Worm (Caenorhabditis elegans) whole organism, young adult: ENCODE results near the gene K04C2.8.
A peak's percentile ranks its signal among the peaks of the same experiment; 100 is the strongest.

ENCODE experiments used
- B0019.2 ChIP-seq: fragments of 200-800 bp; sonication (Bioruptor generic); conservative IDR thresholded peaks from 2 replicates; pipeline ENCODE4 v1.3.6; 2022; ENCODE audit warnings: missing genetic modification reagents, missing genetic modification characterization, missing compliant biosample characterization
- B0035.1 ChIP-seq: sonication (generic microtip); optimal IDR thresholded peaks from 2 replicates; lab custom pipeline; 2016; ENCODE audit warnings: missing genetic modification characterization, mild to moderate bottlenecking, missing compliant biosample characterization, missing genotype, missing genetic modification reagents
- B0336.3 ChIP-seq: fragments of 200-800 bp; sonication (Bioruptor generic); IDR thresholded peaks from 2 replicates; pipeline ENCODE4 v1.3.6; 2022; ENCODE audit warnings: missing genetic modification characterization, missing compliant biosample characterization
- F49E8.2 ChIP-seq: sonication (generic microtip); optimal IDR thresholded peaks from 3 replicates; lab custom pipeline; 2017; ENCODE audit warnings: missing genetic modification characterization, mild to moderate bottlenecking, missing compliant biosample characterization, antibody characterized with exemption, moderate library complexity; ENCODE audit not compliant: insufficient read depth
- F52B5.7 ChIP-seq: sonication (generic microtip); optimal IDR thresholded peaks from 2 replicates; lab custom pipeline; 2016; ENCODE audit warnings: mild to moderate bottlenecking, missing genetic modification characterization, missing compliant biosample characterization
- F57A8.1 ChIP-seq: fragments of 200-800 bp; sonication (Bioruptor generic); optimal IDR thresholded peaks from 2 replicates; lab custom pipeline; 2018; ENCODE audit warnings: mild to moderate bottlenecking, missing genetic modification characterization, moderate library complexity, missing compliant biosample characterization
- K11D2.4 ChIP-seq: fragments of 200-800 bp; sonication (Bioruptor generic); IDR thresholded peaks from 2 replicates; pipeline ENCODE4 v1.3.6; 2022; ENCODE audit warnings: missing genetic modification reagents, missing genetic modification characterization, missing compliant biosample characterization
- K12H6.12 ChIP-seq: fragments of 200-800 bp; sonication (Bioruptor generic); optimal IDR thresholded peaks from 2 replicates; lab custom pipeline; 2018; ENCODE audit warnings: mild to moderate bottlenecking, missing genetic modification characterization, missing compliant biosample characterization
- T26A5.8 ChIP-seq: sonication (generic microtip); optimal IDR thresholded peaks from 2 replicates; lab custom pipeline; 2016; ENCODE audit warnings: missing genetic modification characterization, missing compliant biosample characterization
- Y56A3A.18 ChIP-seq: fragments of 200-800 bp; sonication (Bioruptor generic); IDR thresholded peaks from 2 replicates; pipeline ENCODE4 v1.3.6; 2022; ENCODE audit warnings: missing genetic modification reagents, missing genetic modification characterization, missing compliant biosample characterization
- ama-1 ChIP-seq, 3 experiments: fragments of 150-350 bp in 1 of 3; sonication (generic microtip) in 2 of 3; optimal IDR thresholded peaks; 2 replicates each; lab custom pipeline; 2014 to 2018; ENCODE audit warnings: missing biosample characterization in 2 of 3, missing genetic modification characterization in 2 of 3, missing genetic modification reagents in 2 of 3
- aptf-3 ChIP-seq: fragments of 200-800 bp; sonication (Bioruptor generic); IDR thresholded peaks from 2 replicates; pipeline ENCODE4 v1.3.6; 2022; ENCODE audit warnings: missing genetic modification characterization, missing compliant biosample characterization
- atf-7 ChIP-seq: sonication (generic microtip); optimal IDR thresholded peaks from 2 replicates; lab custom pipeline; 2017; ENCODE audit warnings: mild to moderate bottlenecking, missing genetic modification characterization, missing compliant biosample characterization
- athp-1 ChIP-seq: sonication (generic microtip); optimal IDR thresholded peaks from 2 replicates; lab custom pipeline; 2017; ENCODE audit warnings: mild to moderate bottlenecking, missing genetic modification characterization, missing compliant biosample characterization
- attf-6 ChIP-seq: fragments of 200-800 bp; sonication (Bioruptor generic); IDR thresholded peaks from 2 replicates; pipeline ENCODE4 v1.3.6; 2022; ENCODE audit warnings: missing genetic modification reagents, missing genetic modification characterization, missing compliant biosample characterization
- cebp-1 ChIP-seq, 2 experiments: fragments of 200-800 bp in 1 of 2; sonication (Bioruptor generic) in 1 of 2; sonication (generic microtip) in 1 of 2; IDR thresholded peaks in 1 of 2; optimal IDR thresholded peaks in 1 of 2; 2 replicates each; pipeline versions ENCODE4 v1.3.6 to Lab custom; 2017 to 2022; ENCODE audit warnings: missing compliant biosample characterization in 2 of 2, missing genetic modification characterization in 2 of 2, mild to moderate bottlenecking in 1 of 2, missing genetic modification reagents in 1 of 2, moderate library complexity in 1 of 2
- ceh-100 ChIP-seq: fragments of 200-800 bp; sonication (Bioruptor generic); IDR thresholded peaks from 2 replicates; pipeline ENCODE4 v1.3.6; 2022; ENCODE audit warnings: missing genetic modification reagents, missing genetic modification characterization, missing compliant biosample characterization
- ceh-27 ChIP-seq: fragments of 200-800 bp; sonication (Bioruptor generic); optimal IDR thresholded peaks from 2 replicates; lab custom pipeline; 2018; ENCODE audit warnings: mild to moderate bottlenecking, missing genetic modification characterization, moderate library complexity, missing compliant biosample characterization
- ceh-40 ChIP-seq: fragments of 200-800 bp; sonication (Bioruptor generic); IDR thresholded peaks from 2 replicates; pipeline ENCODE4 v1.3.6; 2022; ENCODE audit warnings: missing genetic modification characterization, missing compliant biosample characterization
- chd-7 ChIP-seq: sonication (generic microtip); optimal IDR thresholded peaks from 2 replicates; lab custom pipeline; 2016; ENCODE audit warnings: mild to moderate bottlenecking, missing genetic modification characterization, moderate library complexity, missing compliant biosample characterization
- dox-1 ChIP-seq: fragments of 200-800 bp; sonication (Bioruptor generic); IDR thresholded peaks from 2 replicates; pipeline ENCODE4 v1.3.6; 2022; ENCODE audit warnings: missing genetic modification reagents, missing genetic modification characterization, missing compliant biosample characterization
- dpff-1 ChIP-seq: sonication (generic microtip); optimal IDR thresholded peaks from 2 replicates; lab custom pipeline; 2017; ENCODE audit warnings: mild to moderate bottlenecking, missing genetic modification characterization, missing compliant biosample characterization
- efl-1 ChIP-seq: fragments of 150-350 bp; optimal IDR thresholded peaks from 2 replicates; lab custom pipeline; 2014; ENCODE audit warnings: missing biosample characterization, missing genetic modification reagents, missing genetic modification characterization
- egrh-3 ChIP-seq: fragments of 200-800 bp; sonication (Bioruptor generic); IDR thresholded peaks from 2 replicates; pipeline ENCODE4 v1.3.6; 2022; ENCODE audit warnings: missing genetic modification reagents, missing genetic modification characterization, missing compliant biosample characterization
- ets-4 ChIP-seq: fragments of 200-800 bp; sonication (Bioruptor generic); optimal IDR thresholded peaks from 2 replicates; lab custom pipeline; 2018; ENCODE audit warnings: mild to moderate bottlenecking, missing genetic modification characterization, missing compliant biosample characterization
- him-1 ChIP-seq: sonication (generic microtip); optimal IDR thresholded peaks from 2 replicates; lab custom pipeline; 2016; ENCODE audit warnings: missing genotype, missing genetic modification reagents, missing genetic modification characterization, missing compliant biosample characterization
- hlh-12 ChIP-seq: sonication (generic microtip); optimal IDR thresholded peaks from 2 replicates; lab custom pipeline; 2016; ENCODE audit warnings: missing genetic modification characterization, missing compliant biosample characterization
- hsf-1 ChIP-seq: fragments of 200-800 bp; sonication (Bioruptor generic); IDR thresholded peaks from 2 replicates; pipeline ENCODE4 v1.3.6; 2022; ENCODE audit warnings: missing genetic modification reagents, missing genetic modification characterization, missing compliant biosample characterization
- lin-26 ChIP-seq: fragments of 200-800 bp; sonication (Bioruptor generic); IDR thresholded peaks from 2 replicates; pipeline ENCODE4 v1.3.6; 2022; ENCODE audit warnings: missing genetic modification reagents, missing genetic modification characterization, missing compliant biosample characterization
- lin-40 ChIP-seq: sonication (generic microtip); optimal IDR thresholded peaks from 2 replicates; lab custom pipeline; 2016; ENCODE audit warnings: missing genetic modification characterization, mild to moderate bottlenecking, missing compliant biosample characterization, missing genotype, missing genetic modification reagents
- lir-1 ChIP-seq: fragments of 200-800 bp; sonication (Bioruptor generic); conservative IDR thresholded peaks from 2 replicates; pipeline ENCODE4 v1.3.6; 2022; ENCODE audit warnings: missing genetic modification reagents, missing genetic modification characterization, missing compliant biosample characterization
- lsy-27 ChIP-seq: sonication (generic microtip); optimal IDR thresholded peaks from 2 replicates; lab custom pipeline; 2017; ENCODE audit warnings: missing genetic modification characterization, mild to moderate bottlenecking, missing compliant biosample characterization, antibody characterized with exemption, missing genotype, borderline replicate concordance; ENCODE audit not compliant: insufficient read depth
- madf-3 ChIP-seq: fragments of 200-800 bp; sonication (Bioruptor generic); IDR thresholded peaks from 2 replicates; pipeline ENCODE4 v1.3.6; 2022; ENCODE audit warnings: missing genetic modification reagents, missing genetic modification characterization, missing compliant biosample characterization
- madf-6 ChIP-seq: fragments of 200-800 bp; sonication (Bioruptor generic); IDR thresholded peaks from 2 replicates; pipeline ENCODE4 v1.3.6; 2022; ENCODE audit warnings: missing genetic modification reagents, missing genetic modification characterization, missing compliant biosample characterization
- nfyb-1 ChIP-seq: fragments of 200-800 bp; sonication (Bioruptor generic); IDR thresholded peaks from 2 replicates; pipeline ENCODE4 v1.3.6; 2022; ENCODE audit warnings: missing genetic modification reagents, missing genetic modification characterization, missing compliant biosample characterization
- nhr-27 ChIP-seq: fragments of 200-800 bp; sonication (Bioruptor generic); optimal IDR thresholded peaks from 2 replicates; lab custom pipeline; 2018; ENCODE audit warnings: mild to moderate bottlenecking, missing genetic modification characterization, moderate library complexity, missing compliant biosample characterization
- nhr-80 ChIP-seq: sonication (generic microtip); optimal IDR thresholded peaks from 2 replicates; lab custom pipeline; 2016; ENCODE audit warnings: missing genetic modification characterization, missing compliant biosample characterization
- pbrm-1 ChIP-seq: fragments of 200-800 bp; sonication (Bioruptor generic); IDR thresholded peaks from 2 replicates; pipeline ENCODE4 v1.3.6; 2022; ENCODE audit warnings: missing genetic modification reagents, missing genetic modification characterization, missing compliant biosample characterization
- rec-8 ChIP-seq, 2 experiments: sonication (generic microtip); optimal IDR thresholded peaks; 2 replicates each; lab custom pipeline; 2016; ENCODE audit warnings: mild to moderate bottlenecking in 2 of 2, missing genetic modification characterization in 2 of 2, missing genetic modification reagents in 2 of 2, missing genotype in 2 of 2, missing biosample characterization in 1 of 2, missing compliant biosample characterization in 1 of 2, moderate library complexity in 1 of 2
- sea-2 ChIP-seq: fragments of 200-800 bp; sonication (Bioruptor generic); IDR thresholded peaks from 2 replicates; pipeline ENCODE4 v1.3.6; 2022; ENCODE audit warnings: missing genetic modification characterization, missing compliant biosample characterization
- snpc-3.4 ChIP-seq: sonication (generic microtip); optimal IDR thresholded peaks from 2 replicates; lab custom pipeline; 2017; ENCODE audit warnings: missing genetic modification characterization, mild to moderate bottlenecking, missing compliant biosample characterization, antibody characterized with exemption, moderate library complexity, missing genotype, missing genetic modification reagents
- snpc-4 ChIP-seq, 5 experiments: fragments of 150-350 bp in 1 of 5; sonication (generic microtip) in 4 of 5; optimal IDR thresholded peaks; 2 replicates each; lab custom pipeline; 2014 to 2018; ENCODE audit warnings: missing genetic modification characterization in 5 of 5, missing biosample characterization in 3 of 5, antibody characterized with exemption in 2 of 5, mild to moderate bottlenecking in 2 of 5, missing compliant biosample characterization in 2 of 5, missing genotype in 2 of 5, moderate library complexity in 2 of 5, missing genetic modification reagents in 1 of 5
- unc-62 ChIP-seq: fragments of 150-350 bp; optimal IDR thresholded peaks from 2 replicates; lab custom pipeline; 2014; ENCODE audit warnings: missing biosample characterization, missing genetic modification reagents, missing genetic modification characterization
- zfh-2 ChIP-seq: fragments of 200-800 bp; sonication (Bioruptor generic); conservative IDR thresholded peaks from 2 replicates; pipeline ENCODE4 v1.3.6; 2022; ENCODE audit warnings: missing genetic modification reagents, missing genetic modification characterization, missing compliant biosample characterization
- zim-3 ChIP-seq: sonication (generic microtip); optimal IDR thresholded peaks from 2 replicates; lab custom pipeline; 2017; ENCODE audit warnings: mild to moderate bottlenecking, missing genetic modification characterization, moderate library complexity, missing compliant biosample characterization
- ztf-25 ChIP-seq: fragments of 200-800 bp; sonication (Bioruptor generic); IDR thresholded peaks from 2 replicates; pipeline ENCODE4 v1.3.6; 2022; ENCODE audit warnings: missing genetic modification reagents, missing genetic modification characterization, missing compliant biosample characterization
- ztf-3 ChIP-seq: fragments of 200-800 bp; sonication (Bioruptor generic); optimal IDR thresholded peaks from 2 replicates; lab custom pipeline; 2018; ENCODE audit warnings: mild to moderate bottlenecking, missing genetic modification characterization, missing compliant biosample characterization

Gene K04C2.8

DNA sequence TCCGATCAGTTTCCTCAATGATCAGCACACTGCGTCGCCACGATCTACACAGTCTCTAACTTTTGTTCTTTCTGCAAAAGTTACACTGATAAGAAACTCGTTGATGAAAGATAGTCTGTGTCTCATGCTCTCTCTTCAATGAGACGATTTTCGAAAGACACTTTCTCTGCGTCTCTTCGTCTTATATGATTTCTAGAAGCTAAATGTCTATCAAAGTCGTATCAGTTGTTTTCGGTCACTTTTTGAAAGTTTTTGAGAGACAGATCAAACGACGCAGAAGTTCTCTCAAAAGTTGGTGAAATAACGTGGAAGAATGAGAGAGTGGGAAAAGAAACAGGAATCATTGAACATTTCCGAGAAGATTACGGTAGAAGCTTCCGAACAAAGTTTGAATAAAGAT is 25.1 kb downstream of the K04C2.8 start (continued):
- TF ChIP-seq cebp-1 (GFP tag; IDR thresholded peaks at IDR 0.05; lab: Robert Waterston, UW) (no peak), cebp-1 (tag; optimal IDR thresholded peaks at IDR 0.05; lab: Kevin White, UChicago) (peak; percentile 74), unc-62 (GFP tag; lab: Kevin White, UChicago) (peak; percentile 85), lin-26 (GFP tag; lab: Robert Waterston, UW) (peak; percentile 41; the same call in 1 of the 2 replicates), attf-6 (GFP tag; lab: Robert Waterston, UW) (no peak), ztf-25 (no peak), aptf-3 (GFP tag; lab: Robert Waterston, UW) (no peak), B0336.3 (peak; percentile 75), T26A5.8 (tag; lab: Kevin White, UChicago) (no peak), rec-8 (tag; optimal IDR thresholded peaks at IDR 0.05; lab: Kevin White, UChicago) (no peak), athp-1 (no peak), F52B5.7 (tag; lab: Kevin White, UChicago) (no peak), hsf-1 (no peak), Y56A3A.18 (GFP tag; lab: Robert Waterston, UW) (peak; percentile 72; the same call in 1 of the 2 replicates), chd-7 (tag; lab: Kevin White, UChicago) (peak; percentile 52), efl-1 (GFP tag; lab: Kevin White, UChicago) (no peak), hlh-12 (tag; lab: Kevin White, UChicago) (no peak), F49E8.2 (tag; lab: Kevin White, UChicago) (no peak), ceh-27 (GFP tag; lab: Kevin White, UChicago) (no peak), ama-1 (optimal IDR thresholded peaks at IDR 0.05; lab: Kevin White, UChicago) (no peak), ama-1 (GFP tag; optimal IDR thresholded peaks at IDR 0.05; lab: Kevin White, UChicago) (peak in 1 of 2 experiments; percentile 51), F57A8.1 (GFP tag; lab: Kevin White, UChicago) (no peak), lsy-27 (tag; lab: Kevin White, UChicago) (no peak), pbrm-1 (GFP tag; lab: Robert Waterston, UW) (no peak), madf-6 (peak; percentile 31; the same call in 1 of the 2 replicates), madf-3 (GFP tag; lab: Robert Waterston, UW) (no peak), zfh-2 (GFP tag; lab: Robert Waterston, UW) (no peak), B0035.1 (no peak), nhr-27 (tag; lab: Kevin White, UChicago) (no peak), nfyb-1 (peak; percentile 45; the same call in 1 of the 2 replicates), him-1 (tag; lab: Kevin White, UChicago) (peak; percentile 28), snpc-4 (GFP tag; optimal IDR thresholded peaks at IDR 0.05; lab: Kevin White, UChicago) (no peak), snpc-4 (tag; optimal IDR thresholded peaks at IDR 0.05; lab: Kevin White, UChicago) (peak in 1 of 4 experiments; percentile 39), snpc-3.4 (tag; lab: Kevin White, UChicago) (no peak), ceh-40 (GFP tag; lab: Robert Waterston, UW) (no peak), sea-2 (no peak), egrh-3 (GFP tag; lab: Robert Waterston, UW) (no peak), ztf-3 (GFP tag; lab: Kevin White, UChicago) (no peak), lir-1 (GFP tag; lab: Robert Waterston, UW) (peak; percentile 25; the same call in 1 of the 2 replicates), B0019.2 (GFP tag; lab: Robert Waterston, UW) (no peak), dox-1 (peak; percentile 47; the same call in 1 of the 2 replicates), K11D2.4 (no peak), ceh-100 (GFP tag; lab: Robert Waterston, UW) (no peak), K12H6.12 (tag; lab: Kevin White, UChicago) (no peak), dpff-1 (tag; lab: Kevin White, UChicago) (no peak), zim-3 (tag; lab: Kevin White, UChicago) (no peak), atf-7 (tag; lab: Kevin White, UChicago) (peak; percentile 77), ets-4 (GFP tag; lab: Kevin White, UChicago) (peak; percentile 49), nhr-80 (tag; lab: Kevin White, UChicago) (peak; percentile 94), lin-40 (tag; lab: Kevin White, UChicago) (peak; percentile 74)
